Fruit fly (Drosophila melanogaster) whole organism, embryonic: ENCODE results near the gene Tasp1.

ENCODE experiments used
- B-H2 ChIP-seq: fragments of 200-800 bp; sonication (Bioruptor generic); optimal IDR thresholded peaks from 2 replicates; lab custom pipeline; 2018; ENCODE audit warnings: missing biosample characterization, mild to moderate bottlenecking, missing genetic modification characterization
- C15 ChIP-seq: fragments of 200-800 bp; sonication (Bioruptor generic); IDR thresholded peaks from 3 replicates; pipeline ENCODE4 v1.3.6; 2022; ENCODE audit warnings: missing biosample characterization, missing genetic modification characterization
- CG10267 ChIP-seq: fragments of 200-800 bp; sonication (Bioruptor generic); optimal IDR thresholded peaks from 2 replicates; lab custom pipeline; 2018; ENCODE audit warnings: missing biosample characterization, mild to moderate bottlenecking, missing genetic modification characterization, moderate library complexity
- CG11247 ChIP-seq: fragments of 200-800 bp; sonication (Bioruptor generic); IDR thresholded peaks from 2 replicates; pipeline ENCODE4 v1.3.6; 2022; ENCODE audit warnings: missing biosample characterization, missing genetic modification characterization
- CG12071 ChIP-seq: fragments of 200-800 bp; sonication (Bioruptor generic); optimal IDR thresholded peaks from 3 replicates; lab custom pipeline; 2018; ENCODE audit warnings: missing biosample characterization, mild to moderate bottlenecking, missing genetic modification characterization
- CG14050 ChIP-seq: fragments of 200-800 bp; sonication (Bioruptor generic); IDR thresholded peaks from 3 replicates; pipeline ENCODE4 v1.3.6; 2022; ENCODE audit warnings: missing biosample characterization, missing genetic modification characterization
- CG14667 ChIP-seq: fragments of 200-800 bp; sonication (Bioruptor generic); IDR thresholded peaks from 2 replicates; pipeline ENCODE4 v1.3.6; 2022; ENCODE audit warnings: missing biosample characterization, missing genetic modification characterization
- CG15011 ChIP-seq: fragments of 200-800 bp; sonication (Bioruptor generic); optimal IDR thresholded peaks from 3 replicates; lab custom pipeline; 2018; ENCODE audit warnings: missing biosample characterization, mild to moderate bottlenecking, missing genetic modification characterization
- CG1602 ChIP-seq: fragments of 200-800 bp; sonication (Bioruptor generic); optimal IDR thresholded peaks from 3 replicates; lab custom pipeline; 2016; ENCODE audit warnings: missing biosample characterization, missing genetic modification characterization
- CG17612 ChIP-seq: fragments of 200-800 bp; sonication (Bioruptor generic); IDR thresholded peaks from 2 replicates; pipeline ENCODE4 v1.3.6; 2022; ENCODE audit warnings: missing biosample characterization, missing genetic modification characterization
- CG1832 ChIP-seq: fragments of 200-800 bp; sonication (Bioruptor generic); optimal IDR thresholded peaks from 2 replicates; lab custom pipeline; 2017; ENCODE audit warnings: missing biosample characterization, mild to moderate bottlenecking, missing genetic modification characterization, inconsistent platforms
- CG30403 ChIP-seq: fragments of 200-800 bp; sonication (Bioruptor generic); optimal IDR thresholded peaks from 3 replicates; lab custom pipeline; 2016; ENCODE audit warnings: missing biosample characterization, missing genetic modification characterization
- CG4617 ChIP-seq: fragments of 200-800 bp; sonication (Bioruptor generic); optimal IDR thresholded peaks from 3 replicates; lab custom pipeline; 2016; ENCODE audit warnings: missing biosample characterization, missing genetic modification characterization, borderline replicate concordance
- CG7987 ChIP-seq: fragments of 200-800 bp; sonication (Bioruptor generic); optimal IDR thresholded peaks from 2 replicates; lab custom pipeline; 2018; ENCODE audit warnings: missing biosample characterization, mild to moderate bottlenecking, missing genetic modification characterization, moderate library complexity
- CG8924 ChIP-seq: fragments of 200-800 bp; optimal IDR thresholded peaks from 3 replicates; lab custom pipeline; 2019; ENCODE audit warnings: missing biosample characterization, mild to moderate bottlenecking, missing genetic modification characterization, moderate library complexity
- CG9797 ChIP-seq: fragments of 200-800 bp; sonication (Bioruptor generic); optimal IDR thresholded peaks from 3 replicates; lab custom pipeline; 2018; ENCODE audit warnings: missing biosample characterization, mild to moderate bottlenecking, missing genetic modification characterization
- CG9817 ChIP-seq: fragments of 200-800 bp; sonication (Bioruptor generic); optimal IDR thresholded peaks from 2 replicates; lab custom pipeline; 2018; ENCODE audit warnings: missing biosample characterization, mild to moderate bottlenecking, missing genetic modification characterization, moderate library complexity
- CG9876 ChIP-seq: fragments of 200-800 bp; sonication (Bioruptor generic); optimal IDR thresholded peaks from 2 replicates; lab custom pipeline; 2016; ENCODE audit warnings: missing biosample characterization, missing genetic modification characterization
- D19A ChIP-seq: fragments of 200-800 bp; optimal IDR thresholded peaks from 3 replicates; lab custom pipeline; 2019; ENCODE audit warnings: missing biosample characterization, mild to moderate bottlenecking, missing genetic modification characterization, moderate library complexity
- Dad ChIP-seq: fragments of 200-800 bp; sonication (Bioruptor generic); optimal IDR thresholded peaks from 3 replicates; lab custom pipeline; 2016; ENCODE audit warnings: missing biosample characterization, missing genetic modification characterization
- Dek ChIP-seq: fragments of 200-800 bp; sonication (Bioruptor generic); optimal IDR thresholded peaks from 3 replicates; lab custom pipeline; 2019; ENCODE audit warnings: missing biosample characterization, mild to moderate bottlenecking, missing genetic modification characterization, moderate library complexity
- E2f2 ChIP-seq: fragments of 200-800 bp; sonication (Bioruptor generic); IDR thresholded peaks from 2 replicates; pipeline ENCODE4 v1.3.6; 2022; ENCODE audit warnings: missing biosample characterization, missing genetic modification characterization
- Fer1 ChIP-seq: fragments of 200-800 bp; sonication (Bioruptor generic); optimal IDR thresholded peaks from 2 replicates; lab custom pipeline; 2017; ENCODE audit warnings: missing biosample characterization, mild to moderate bottlenecking, missing genetic modification characterization
- GATAe ChIP-seq: fragments of 200-800 bp; sonication (Bioruptor generic); conservative IDR thresholded peaks from 2 replicates; pipeline ENCODE4 v1.3.6; 2022; ENCODE audit warnings: missing biosample characterization, missing genetic modification characterization
- Mes4 ChIP-seq: fragments of 200-800 bp; sonication (Bioruptor generic); optimal IDR thresholded peaks from 2 replicates; lab custom pipeline; 2016; ENCODE audit warnings: missing biosample characterization, missing genetic modification characterization
- NC2β ChIP-seq: fragments of 200-800 bp; sonication (Bioruptor generic); optimal IDR thresholded peaks from 2 replicates; lab custom pipeline; 2016; ENCODE audit warnings: missing biosample characterization, missing genetic modification characterization
- Nf-YC ChIP-seq: fragments of 200-800 bp; optimal IDR thresholded peaks from 3 replicates; lab custom pipeline; 2019; ENCODE audit warnings: missing biosample characterization, mild to moderate bottlenecking, missing genetic modification characterization, moderate library complexity
- Oaz ChIP-seq: fragments of 200-800 bp; sonication (Bioruptor generic); IDR thresholded peaks from 2 replicates; pipeline ENCODE4 v1.3.6; 2022; ENCODE audit warnings: missing biosample characterization, missing genetic modification characterization
- Six4 ChIP-seq: fragments of 200-800 bp; sonication (Bioruptor generic); optimal IDR thresholded peaks from 2 replicates; lab custom pipeline; 2016; ENCODE audit warnings: missing biosample characterization, missing genetic modification characterization
- bbx ChIP-seq: fragments of 200-800 bp; sonication (Bioruptor generic); IDR thresholded peaks from 2 replicates; pipeline ENCODE4 v1.3.6; 2022; ENCODE audit warnings: missing biosample characterization, missing genetic modification characterization; ENCODE audit not compliant: partially characterized antibody
- cad ChIP-seq: fragments of >200 bp; optimal IDR thresholded peaks from 2 replicates; lab custom pipeline; 2017; ENCODE audit warnings: missing biosample characterization, missing genetic modification characterization
- dysf ChIP-seq: fragments of 200-800 bp; sonication (Bioruptor generic); IDR thresholded peaks from 3 replicates; pipeline ENCODE4 v1.3.6; 2022; ENCODE audit warnings: missing biosample characterization, missing genetic modification characterization
- gsb-n ChIP-seq: fragments of 200-800 bp; sonication (Bioruptor generic); optimal IDR thresholded peaks from 3 replicates; lab custom pipeline; 2018; ENCODE audit warnings: missing biosample characterization, mild to moderate bottlenecking, missing genetic modification characterization
- hb ChIP-seq: fragments of 200-800 bp; sonication (Bioruptor generic); IDR thresholded peaks from 3 replicates; pipeline ENCODE4 v1.3.6; 2022; ENCODE audit warnings: missing biosample characterization, missing genetic modification characterization; ENCODE audit not compliant: partially characterized antibody
- her ChIP-seq: fragments of 200-800 bp; sonication (Bioruptor generic); optimal IDR thresholded peaks from 2 replicates; lab custom pipeline; 2016; ENCODE audit warnings: missing biosample characterization, missing genetic modification characterization
- ind ChIP-seq: fragments of 200-800 bp; sonication (Bioruptor generic); optimal IDR thresholded peaks from 3 replicates; lab custom pipeline; 2016; ENCODE audit warnings: missing biosample characterization, missing genetic modification characterization
- jumu ChIP-seq: fragments of 200-800 bp; sonication (Bioruptor generic); optimal IDR thresholded peaks from 3 replicates; lab custom pipeline; 2016; ENCODE audit warnings: missing biosample characterization, missing genetic modification characterization
- kah ChIP-seq: fragments of 200-800 bp; sonication (Bioruptor generic); optimal IDR thresholded peaks from 2 replicates; lab custom pipeline; 2018; ENCODE audit warnings: missing biosample characterization, mild to moderate bottlenecking, missing genetic modification characterization
- org-1 ChIP-seq: fragments of 200-800 bp; sonication (Bioruptor generic); optimal IDR thresholded peaks from 2 replicates; lab custom pipeline; 2017; ENCODE audit warnings: missing biosample characterization, missing genetic modification characterization
- prd ChIP-seq, 3 experiments: fragments of >200 bp in 2 of 3; fragments of 200-800 bp in 1 of 3; sonication (Bioruptor generic) in 1 of 3; optimal IDR thresholded peaks in 2 of 3; IDR thresholded peaks in 1 of 3; 2 replicates in 2 of 3; 3 replicates in 1 of 3; pipeline versions ENCODE4 v1.3.6 to Lab custom; 2017 to 2022; ENCODE audit warnings: missing biosample characterization in 1 of 3, missing genetic modification characterization in 1 of 3
- pzg ChIP-seq: fragments of 200-800 bp; sonication (Bioruptor generic); optimal IDR thresholded peaks from 3 replicates; lab custom pipeline; 2018; ENCODE audit warnings: missing biosample characterization, mild to moderate bottlenecking, missing genetic modification characterization, moderate library complexity
- sc ChIP-seq, 3 experiments: fragments of >200 bp in 2 of 3; fragments of 200-800 bp in 1 of 3; sonication (Bioruptor generic) in 1 of 3; optimal IDR thresholded peaks; 2 replicates in 2 of 3; 3 replicates in 1 of 3; lab custom pipeline; 2017; ENCODE audit warnings: mild to moderate bottlenecking in 1 of 3, missing biosample characterization in 1 of 3, missing genetic modification characterization in 1 of 3, missing genetic modification reagents in 1 of 3
- sens-2 ChIP-seq: fragments of 200-800 bp; sonication (Bioruptor generic); IDR thresholded peaks from 2 replicates; pipeline ENCODE4 v1.3.6; 2022; ENCODE audit warnings: missing biosample characterization, missing genetic modification characterization
- sim ChIP-seq: fragments of 200-800 bp; sonication (Bioruptor generic); IDR thresholded peaks from 2 replicates; pipeline ENCODE4 v1.3.6; 2022; ENCODE audit warnings: missing biosample characterization, missing genetic modification characterization
- so ChIP-seq: fragments of 200-800 bp; sonication (Bioruptor generic); IDR thresholded peaks from 3 replicates; pipeline ENCODE4 v1.3.6; 2022; ENCODE audit warnings: missing biosample characterization, missing genetic modification characterization
- ttk ChIP-seq: fragments of 200-800 bp; sonication (Bioruptor generic); IDR thresholded peaks from 2 replicates; pipeline ENCODE4 v2.1.2; 2022; ENCODE audit warnings: missing biosample characterization, missing genetic modification characterization
- z ChIP-seq: fragments of 200-800 bp; sonication (Bioruptor generic); IDR thresholded peaks from 3 replicates; pipeline ENCODE4 v1.3.6; 2022; ENCODE audit warnings: missing biosample characterization, missing genetic modification characterization
- zf30C ChIP-seq: fragments of 200-800 bp; sonication (Bioruptor generic); optimal IDR thresholded peaks from 3 replicates; lab custom pipeline; 2018; ENCODE audit warnings: missing biosample characterization, mild to moderate bottlenecking, missing genetic modification characterization
- zfh2 ChIP-seq: fragments of 200-800 bp; sonication (Bioruptor generic); optimal IDR thresholded peaks from 2 replicates; lab custom pipeline; 2016; ENCODE audit warnings: missing biosample characterization, missing genetic modification characterization

Gene Tasp1

DNA sequence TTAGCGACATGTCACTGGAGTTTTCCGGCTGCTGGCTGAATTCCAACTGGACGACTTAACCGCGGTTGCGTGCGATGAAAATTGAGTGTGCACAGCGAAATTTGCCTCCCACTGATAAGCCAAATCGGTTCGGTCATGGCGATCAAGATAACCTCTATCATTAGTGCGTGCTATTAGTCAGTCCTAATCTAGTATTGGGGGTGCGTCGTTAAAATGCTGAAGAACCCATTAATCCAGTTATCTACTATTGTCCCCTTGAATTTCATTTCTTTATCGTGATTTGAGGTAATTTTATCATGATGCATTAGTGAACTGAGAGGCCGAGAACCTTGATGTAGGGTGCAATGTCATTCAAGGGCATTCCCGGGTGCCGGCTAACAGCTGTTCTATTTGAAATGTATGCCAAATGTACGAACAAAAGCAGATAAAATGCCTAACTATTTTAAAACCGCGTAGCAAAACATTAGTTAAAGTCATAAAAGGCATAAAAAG lies 41.2 kb upstream of the Tasp1 start, which contains the start of gene Pgm1 (continued):
- TF ChIP-seq CG9876 (GFP tag; lab: Kevin White, UChicago) (peak; percentile 87), cad (GFP tag; lab: Kevin White, UChicago) (no peak), CG1832 (no peak), dysf (GFP tag; lab: Robert Waterston, UW) (peak; percentile 79), NC2β (GFP tag; lab: Kevin White, UChicago) (peak; percentile 85), zfh2 (GFP tag; lab: Kevin White, UChicago) (peak; percentile 90), kah (peak; percentile 50), CG15011 (GFP tag; lab: Kevin White, UChicago) (no peak), CG14050 (GFP tag; lab: Robert Waterston, UW) (peak; percentile 61), org-1 (peak; percentile 81), CG4617 (GFP tag; lab: Kevin White, UChicago) (peak; percentile 84), C15 (GFP tag; lab: Robert Waterston, UW) (no peak; the same call in 2 of the 3 replicates), gsb-n (tag; lab: Kevin White, UChicago) (no peak), zf30C (GFP tag; lab: Kevin White, UChicago) (no peak), CG9797 (GFP tag; lab: Kevin White, UChicago) (peak; percentile 36), Six4 (GFP tag; lab: Kevin White, UChicago) (peak; percentile 81), CG1602 (GFP tag; lab: Kevin White, UChicago) (peak; percentile 73), bbx (GFP tag; lab: Robert Waterston, UW) (peak; percentile 9; the same call in 1 of the 2 replicates), D19A (tag; lab: Kevin White, UChicago) (peak; percentile 64), CG9817 (tag; lab: Kevin White, UChicago) (peak; percentile 80), CG8924 (tag; lab: Kevin White, UChicago) (peak; percentile 79), sens-2 (GFP tag; lab: Robert Waterston, UW) (no peak), sc (optimal IDR thresholded peaks at IDR 0.05; lab: Kevin White, UChicago) (no peak), sc (GFP tag; optimal IDR thresholded peaks at IDR 0.05; lab: Kevin White, UChicago) (peak; percentile 50), CG12071 (peak; percentile 87), Dad (GFP tag; lab: Kevin White, UChicago) (peak; percentile 81), CG10267 (tag; lab: Kevin White, UChicago) (peak; percentile 70), GATAe (GFP tag; lab: Robert Waterston, UW) (peak; percentile 89), ttk (GFP tag; lab: Robert Waterston, UW) (peak; percentile 64), jumu (GFP tag; lab: Kevin White, UChicago) (peak; percentile 89), CG7987 (GFP tag; lab: Kevin White, UChicago) (peak; percentile 72), B-H2 (GFP tag; lab: Kevin White, UChicago) (peak; percentile 71), z (GFP tag; lab: Robert Waterston, UW) (0 out of 3 replicates have a peak, but pooled peaks have one; percentile 23), ind (peak; percentile 90), CG11247 (GFP tag; lab: Robert Waterston, UW) (peak; percentile 47), E2f2 (GFP tag; lab: Robert Waterston, UW) (peak; percentile 53; the same call in 1 of the 2 replicates), prd (optimal IDR thresholded peaks at IDR 0.05; lab: Kevin White, UChicago) (no peak), prd (GFP tag; IDR thresholded peaks at IDR 0.05; lab: Robert Waterston, UW) (peak; percentile 75), hb (no peak), Oaz (peak; percentile 66; the same call in 1 of the 2 replicates), so (peak; percentile 67; the same call in 1 of the 3 replicates), sim (GFP tag; lab: Robert Waterston, UW) (peak; percentile 39; the same call in 1 of the 2 replicates), her (GFP tag; lab: Kevin White, UChicago) (peak; percentile 94), CG30403 (GFP tag; lab: Kevin White, UChicago) (peak; percentile 85), Dek (tag; lab: Kevin White, UChicago) (peak; percentile 68), Mes4 (GFP tag; lab: Kevin White, UChicago) (peak; percentile 85), Nf-YC (peak; percentile 69), Fer1 (GFP tag; lab: Kevin White, UChicago) (peak; percentile 89), CG14667 (GFP tag; lab: Robert Waterston, UW) (peak; percentile 69; the same call in 1 of the 2 replicates), CG17612 (GFP tag; lab: Robert Waterston, UW) (peak; percentile 48), pzg (GFP tag; lab: Kevin White, UChicago) (peak; percentile 31)
